Worm (Caenorhabditis elegans) whole organism, L2 larva: ENCODE measurements around the gene ccdc-149.

Experiments used
- C34F6.9 ChIP-seq: fragments of 150-350 bp; optimal IDR thresholded peaks from 2 replicates; lab custom pipeline; 2014; ENCODE audit warnings: missing biosample characterization, missing genetic modification characterization
- F13H6.1 ChIP-seq: sonication (generic microtip); optimal IDR thresholded peaks from 2 replicates; lab custom pipeline; 2016; ENCODE audit warnings: missing genetic modification characterization, missing compliant biosample characterization
- R02D3.7 ChIP-seq: fragments of 150-350 bp; optimal IDR thresholded peaks from 2 replicates; lab custom pipeline; 2014; ENCODE audit warnings: missing biosample characterization, missing genetic modification characterization
- Y55F3AM.14 ChIP-seq: fragments of 200-800 bp; sonication (Bioruptor generic); optimal IDR thresholded peaks from 2 replicates; lab custom pipeline; 2018; ENCODE audit warnings: mild to moderate bottlenecking, missing genetic modification characterization, missing compliant biosample characterization
- ZK546.5 ChIP-seq: sonication (generic microtip); optimal IDR thresholded peaks from 2 replicates; lab custom pipeline; 2017; ENCODE audit warnings: missing biosample characterization, missing genetic modification characterization
- alr-1 ChIP-seq: fragments of 150-350 bp; optimal IDR thresholded peaks from 2 replicates; lab custom pipeline; 2014; ENCODE audit warnings: missing biosample characterization, missing genetic modification characterization
- aly-2 ChIP-seq: fragments of 150-350 bp; optimal IDR thresholded peaks from 2 replicates; lab custom pipeline; 2014; ENCODE audit warnings: missing biosample characterization, missing genetic modification characterization
- ama-1 ChIP-seq: fragments of 150-350 bp; optimal IDR thresholded peaks from 2 replicates; lab custom pipeline; 2018; ENCODE audit warnings: inconsistent platforms
- blmp-1 ChIP-seq: sonication (generic microtip); optimal IDR thresholded peaks from 2 replicates; lab custom pipeline; 2017; ENCODE audit warnings: missing genetic modification characterization, mild to moderate bottlenecking, missing compliant biosample characterization, antibody characterized with exemption, moderate library complexity; ENCODE audit not compliant: insufficient read depth
- ceh-16 ChIP-seq: fragments of 150-350 bp; optimal IDR thresholded peaks from 2 replicates; lab custom pipeline; 2014; ENCODE audit warnings: missing biosample characterization, missing genetic modification characterization
- ceh-82 ChIP-seq: fragments of 150-350 bp; optimal IDR thresholded peaks from 2 replicates; lab custom pipeline; 2014; ENCODE audit warnings: missing biosample characterization, missing genetic modification characterization
- crh-2 ChIP-seq: sonication (generic microtip); optimal IDR thresholded peaks from 2 replicates; lab custom pipeline; 2017; ENCODE audit warnings: missing biosample characterization, missing genetic modification characterization
- dmd-4 ChIP-seq: sonication (generic microtip); optimal IDR thresholded peaks from 2 replicates; lab custom pipeline; 2017; ENCODE audit warnings: missing biosample characterization, missing genetic modification characterization
- egl-27 ChIP-seq: sonication (generic microtip); optimal IDR thresholded peaks from 3 replicates; lab custom pipeline; 2017; ENCODE audit warnings: missing biosample characterization, missing genetic modification reagents, missing genetic modification characterization
- elt-1 ChIP-seq: fragments of 150-350 bp; optimal IDR thresholded peaks from 2 replicates; lab custom pipeline; 2014; ENCODE audit warnings: missing biosample characterization, missing genetic modification characterization
- elt-3 ChIP-seq: sonication (generic microtip); optimal IDR thresholded peaks from 2 replicates; lab custom pipeline; 2017; ENCODE audit warnings: missing biosample characterization, missing genetic modification characterization
- fos-1 ChIP-seq: fragments of 150-350 bp; optimal IDR thresholded peaks from 2 replicates; lab custom pipeline; 2014; ENCODE audit warnings: missing biosample characterization, missing genetic modification characterization
- gmeb-1 ChIP-seq: fragments of 150-350 bp; optimal IDR thresholded peaks from 2 replicates; lab custom pipeline; 2014; ENCODE audit warnings: missing biosample characterization, missing genetic modification characterization
- lin-11 ChIP-seq: fragments of 150-350 bp; sonication (generic microtip); optimal IDR thresholded peaks from 2 replicates; lab custom pipeline; 2014; ENCODE audit warnings: missing biosample characterization, missing genetic modification characterization, inconsistent platforms, mixed read lengths
- lin-13 ChIP-seq: fragments of 150-350 bp; optimal IDR thresholded peaks from 2 replicates; lab custom pipeline; 2014; ENCODE audit warnings: missing biosample characterization, missing genetic modification reagents, missing genetic modification characterization
- lin-39 ChIP-seq: fragments of 150-350 bp; optimal IDR thresholded peaks from 2 replicates; lab custom pipeline; 2014; ENCODE audit warnings: missing biosample characterization, missing genetic modification reagents, missing genetic modification characterization
- lsy-2 ChIP-seq, 2 experiments: fragments of 150-350 bp in 1 of 2; sonication (generic microtip) in 1 of 2; optimal IDR thresholded peaks; 2 replicates each; lab custom pipeline; 2014 to 2017; ENCODE audit warnings: missing biosample characterization in 2 of 2, missing genetic modification characterization in 2 of 2
- mab-5 ChIP-seq: fragments of 150-350 bp; optimal IDR thresholded peaks from 2 replicates; lab custom pipeline; 2014; ENCODE audit warnings: missing biosample characterization, missing genetic modification characterization
- mbf-1 ChIP-seq: sonication (generic microtip); optimal IDR thresholded peaks from 2 replicates; lab custom pipeline; 2017; ENCODE audit warnings: missing biosample characterization, missing genetic modification characterization
- mdl-1 ChIP-seq, 2 experiments: fragments of 150-350 bp in 1 of 2; sonication (generic microtip) in 1 of 2; optimal IDR thresholded peaks; 2 replicates each; lab custom pipeline; 2017; ENCODE audit warnings: missing biosample characterization in 2 of 2, missing genetic modification characterization in 2 of 2
- nhr-10 ChIP-seq: sonication (generic microtip); optimal IDR thresholded peaks from 2 replicates; lab custom pipeline; 2017; ENCODE audit warnings: missing biosample characterization, missing genetic modification characterization
- nhr-11 ChIP-seq: fragments of 150-350 bp; optimal IDR thresholded peaks from 2 replicates; lab custom pipeline; 2014; ENCODE audit warnings: missing biosample characterization, missing genetic modification characterization
- nhr-12 ChIP-seq: fragments of 150-350 bp; optimal IDR thresholded peaks from 2 replicates; lab custom pipeline; 2014; ENCODE audit warnings: missing biosample characterization, missing genetic modification characterization
- nhr-129 ChIP-seq: fragments of 150-350 bp; optimal IDR thresholded peaks from 2 replicates; lab custom pipeline; 2014; ENCODE audit warnings: missing biosample characterization, missing genetic modification characterization
- nhr-21 ChIP-seq: fragments of 150-350 bp; optimal IDR thresholded peaks from 2 replicates; lab custom pipeline; 2014; ENCODE audit warnings: missing biosample characterization, missing genetic modification characterization
- nhr-23 ChIP-seq: fragments of 150-350 bp; optimal IDR thresholded peaks from 2 replicates; lab custom pipeline; 2014; ENCODE audit warnings: missing biosample characterization, missing genetic modification reagents, missing genetic modification characterization
- nhr-237 ChIP-seq: fragments of 150-350 bp; optimal IDR thresholded peaks from 2 replicates; lab custom pipeline; 2014; ENCODE audit warnings: missing biosample characterization, missing genetic modification characterization
- nhr-25 ChIP-seq: fragments of 150-350 bp; sonication (generic microtip); optimal IDR thresholded peaks from 3 replicates; lab custom pipeline; 2014; ENCODE audit warnings: missing biosample characterization, missing genetic modification characterization
- nhr-6 ChIP-seq: fragments of 150-350 bp; optimal IDR thresholded peaks from 2 replicates; lab custom pipeline; 2014; ENCODE audit warnings: missing biosample characterization, missing genetic modification characterization
- nhr-77 ChIP-seq: fragments of 150-350 bp; optimal IDR thresholded peaks from 2 replicates; lab custom pipeline; 2014; ENCODE audit warnings: missing biosample characterization, missing genetic modification characterization
- peb-1 ChIP-seq: fragments of 150-350 bp; optimal IDR thresholded peaks from 2 replicates; lab custom pipeline; 2014; ENCODE audit warnings: missing biosample characterization, missing genetic modification characterization
- sem-4 ChIP-seq: fragments of 150-350 bp; optimal IDR thresholded peaks from 2 replicates; lab custom pipeline; 2014; ENCODE audit warnings: missing biosample characterization, missing genetic modification reagents, missing genetic modification characterization
- skn-1 ChIP-seq: sonication (generic microtip); optimal IDR thresholded peaks from 2 replicates; lab custom pipeline; 2017; ENCODE audit warnings: missing biosample characterization, missing genetic modification characterization
- sma-3 ChIP-seq: sonication (generic microtip); optimal IDR thresholded peaks from 2 replicates; lab custom pipeline; 2016; ENCODE audit warnings: missing genetic modification reagents, missing genetic modification characterization, missing compliant biosample characterization
- sma-9 ChIP-seq, 2 experiments: fragments of 150-350 bp in 1 of 2; sonication (generic microtip) in 1 of 2; optimal IDR thresholded peaks; 2 replicates each; lab custom pipeline; 2014 to 2016; ENCODE audit warnings: missing genetic modification characterization in 2 of 2, mild to moderate bottlenecking in 1 of 2, missing biosample characterization in 1 of 2, missing compliant biosample characterization in 1 of 2, missing genetic modification reagents in 1 of 2, moderate library complexity in 1 of 2
- snpc-4 ChIP-seq: fragments of 150-350 bp; optimal IDR thresholded peaks from 2 replicates; lab custom pipeline; 2014; ENCODE audit warnings: missing biosample characterization, missing genetic modification characterization
- unc-39 ChIP-seq: fragments of 150-350 bp; optimal IDR thresholded peaks from 2 replicates; lab custom pipeline; 2014; ENCODE audit warnings: missing biosample characterization, missing genetic modification characterization
- unc-55 ChIP-seq: fragments of 150-350 bp; sonication (generic microtip); optimal IDR thresholded peaks from 3 replicates; lab custom pipeline; 2014; ENCODE audit warnings: missing biosample characterization, missing genetic modification reagents, missing genetic modification characterization
- unc-62 ChIP-seq: fragments of 150-350 bp; optimal IDR thresholded peaks from 2 replicates; lab custom pipeline; 2014; ENCODE audit warnings: missing biosample characterization, missing genetic modification reagents, missing genetic modification characterization
- zag-1 ChIP-seq: fragments of 150-350 bp; optimal IDR thresholded peaks from 2 replicates; lab custom pipeline; 2014; ENCODE audit warnings: missing biosample characterization, missing genetic modification characterization
- ztf-1 ChIP-seq: fragments of 200-800 bp; sonication (Bioruptor generic); conservative IDR thresholded peaks from 2 replicates; pipeline ENCODE4 v1.3.6; 2022; ENCODE audit warnings: missing genetic modification characterization, missing compliant biosample characterization
- ztf-11 ChIP-seq: sonication (generic microtip); optimal IDR thresholded peaks from 2 replicates; lab custom pipeline; 2017; ENCODE audit warnings: missing biosample characterization, missing genetic modification characterization
- ztf-4 ChIP-seq: fragments of 150-350 bp; optimal IDR thresholded peaks from 2 replicates; lab custom pipeline; 2014; ENCODE audit warnings: missing biosample characterization, missing genetic modification characterization

Gene ccdc-149

ce11 chrX:11464271-11465103 lies 46.8 kb downstream of the ccdc-149 start:
- TF ChIP-seq peb-1 (no peak), Y55F3AM.14 (GFP tag; lab: Kevin White, UChicago) (no peak), nhr-10 (tag; lab: Kevin White, UChicago) (no peak), unc-39 (tag; lab: Kevin White, UChicago) (no peak), lin-39 (tag; lab: Kevin White, UChicago) (no peak), ama-1 (lab: Kevin White, UChicago) (no peak), F13H6.1 (tag; lab: Kevin White, UChicago) (peak; percentile 62), elt-1 (no peak), elt-3 (tag; lab: Kevin White, UChicago) (no peak), unc-55 (GFP tag; lab: Kevin White, UChicago) (peak; percentile 81), snpc-4 (tag; lab: Kevin White, UChicago) (peak; percentile 52), ceh-16 (tag; lab: Kevin White, UChicago) (no peak), lin-13 (GFP tag; lab: Kevin White, UChicago) (no peak), nhr-12 (tag; lab: Kevin White, UChicago) (no peak), nhr-11 (tag; lab: Kevin White, UChicago) (no peak), nhr-129 (tag; lab: Kevin White, UChicago) (peak; percentile 60), ztf-11 (tag; lab: Kevin White, UChicago) (no peak), lin-11 (no peak), C34F6.9 (peak; percentile 59), egl-27 (tag; lab: Kevin White, UChicago) (no peak), mbf-1 (no peak), ztf-1 (GFP tag; lab: Robert Waterston, UW) (no peak), mab-5 (tag; lab: Kevin White, UChicago) (peak; percentile 77), aly-2 (tag; lab: Kevin White, UChicago) (no peak), skn-1 (no peak), blmp-1 (tag; lab: Kevin White, UChicago) (no peak), sma-9 (GFP tag; optimal IDR thresholded peaks at IDR 0.05; lab: Kevin White, UChicago) (peak; percentile 58), sma-9 (tag; optimal IDR thresholded peaks at IDR 0.05; lab: Kevin White, UChicago) (no peak), mdl-1 (tag; optimal IDR thresholded peaks at IDR 0.05; lab: Kevin White, UChicago) (peak in 1 of 2 experiments; percentile 66), dmd-4 (tag; lab: Kevin White, UChicago) (no peak), nhr-23 (tag; lab: Kevin White, UChicago) (no peak), nhr-6 (tag; lab: Kevin White, UChicago) (peak; percentile 57), fos-1 (tag; lab: Kevin White, UChicago) (peak; percentile 90), nhr-237 (no peak), nhr-77 (no peak), alr-1 (no peak), ceh-82 (tag; lab: Kevin White, UChicago) (no peak), gmeb-1 (tag; lab: Kevin White, UChicago) (peak; percentile 9), lsy-2 (tag; optimal IDR thresholded peaks at IDR 0.05; lab: Kevin White, UChicago) (peak in 1 of 2 experiments; percentile 63), ztf-4 (tag; lab: Kevin White, UChicago) (no peak), nhr-25 (no peak), sma-3 (GFP tag; lab: Kevin White, UChicago) (no peak), zag-1 (tag; lab: Kevin White, UChicago) (peak; percentile 37), R02D3.7 (tag; lab: Kevin White, UChicago) (no peak), unc-62 (GFP tag; lab: Kevin White, UChicago) (no peak), ZK546.5 (tag; lab: Kevin White, UChicago) (no peak), crh-2 (no peak), nhr-21 (tag; lab: Kevin White, UChicago) (no peak), sem-4 (no peak)
- TF ChIP-seq, all 48 proteins: peak for 13
